Fruit fly (Drosophila melanogaster): ENCODE measurements around the gene CG1231.

DNA sequence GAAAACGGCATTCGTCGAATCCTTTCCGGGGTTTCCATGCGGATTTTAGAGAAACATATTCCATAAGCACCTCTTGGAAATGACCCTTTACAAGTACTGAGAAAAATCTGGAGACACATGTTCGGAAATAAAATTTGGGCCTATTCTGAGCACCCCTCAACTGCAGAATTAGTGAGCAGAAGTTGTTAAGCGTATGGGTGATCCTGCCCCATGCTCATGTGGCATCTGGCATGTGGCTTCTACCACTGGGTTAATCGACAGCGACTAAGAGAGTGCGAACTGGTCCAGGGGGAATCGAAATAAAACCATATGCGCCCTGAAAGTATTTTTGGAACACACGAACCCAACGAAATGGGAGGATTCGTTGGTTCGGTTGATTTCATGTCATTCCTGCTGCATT, 35.4 kb upstream of the CG1231 start:
- TF ChIP-seq ttk (optimal IDR thresholded peaks at IDR 0.05) (no peak), insv (optimal IDR thresholded peaks at IDR 0.05) (no peak), Myc (optimal IDR thresholded peaks at IDR 0.05) (no peak), h (optimal IDR thresholded peaks at IDR 0.05) (no peak), psq (optimal IDR thresholded peaks at IDR 0.05) (no peak), Sin3A (optimal IDR thresholded peaks at IDR 0.05) (no peak)
